Worm (Caenorhabditis elegans) whole organism, young adult: ENCODE data around the gene Y49F6B.13.
A peak's percentile ranks its signal among the peaks of the same experiment; 100 is the strongest.

Source experiments
- B0261.1 ChIP-seq: sonication (generic microtip); optimal IDR thresholded peaks from 2 replicates; lab custom pipeline; 2016; ENCODE audit warnings: mild to moderate bottlenecking, missing genetic modification characterization, moderate library complexity, missing compliant biosample characterization
- F39B2.1 ChIP-seq: fragments of 200-800 bp; sonication (Bioruptor generic); IDR thresholded peaks from 2 replicates; pipeline ENCODE4 v1.3.6; 2022; ENCODE audit warnings: missing genetic modification reagents, missing genetic modification characterization, missing compliant biosample characterization
- F49E8.2 ChIP-seq: sonication (generic microtip); optimal IDR thresholded peaks from 3 replicates; lab custom pipeline; 2017; ENCODE audit warnings: missing genetic modification characterization, mild to moderate bottlenecking, missing compliant biosample characterization, antibody characterized with exemption, moderate library complexity; ENCODE audit not compliant: insufficient read depth
- F55B11.4 ChIP-seq: sonication (generic microtip); optimal IDR thresholded peaks from 2 replicates; lab custom pipeline; 2016; ENCODE audit warnings: missing compliant biosample characterization, missing genetic modification characterization, borderline replicate concordance; ENCODE audit not compliant: insufficient read depth
- F57C9.4 ChIP-seq: sonication (generic microtip); optimal IDR thresholded peaks from 2 replicates; lab custom pipeline; 2017; ENCODE audit warnings: mild to moderate bottlenecking, missing genetic modification characterization, missing compliant biosample characterization
- K11D2.4 ChIP-seq: fragments of 200-800 bp; sonication (Bioruptor generic); IDR thresholded peaks from 2 replicates; pipeline ENCODE4 v1.3.6; 2022; ENCODE audit warnings: missing genetic modification reagents, missing genetic modification characterization, missing compliant biosample characterization
- T07F8.4 ChIP-seq: sonication (generic microtip); optimal IDR thresholded peaks from 2 replicates; lab custom pipeline; 2016; ENCODE audit warnings: mild to moderate bottlenecking, missing genetic modification characterization, moderate library complexity, missing compliant biosample characterization
- T26A5.8 ChIP-seq: sonication (generic microtip); optimal IDR thresholded peaks from 2 replicates; lab custom pipeline; 2016; ENCODE audit warnings: missing genetic modification characterization, missing compliant biosample characterization
- Y79H2A.3 ChIP-seq: fragments of 200-800 bp; sonication (Bioruptor generic); conservative IDR thresholded peaks from 2 replicates; pipeline ENCODE4 v1.3.6; 2022; ENCODE audit warnings: missing genetic modification reagents, missing genetic modification characterization, missing compliant biosample characterization
- akir-1 ChIP-seq: fragments of 200-800 bp; sonication (Bioruptor generic); optimal IDR thresholded peaks from 2 replicates; lab custom pipeline; 2018; ENCODE audit warnings: mild to moderate bottlenecking, missing genetic modification characterization, moderate library complexity, missing compliant biosample characterization
- ama-1 ChIP-seq, 3 experiments: fragments of 150-350 bp in 1 of 3; sonication (generic microtip) in 2 of 3; optimal IDR thresholded peaks; 2 replicates each; lab custom pipeline; 2014 to 2018; ENCODE audit warnings: missing biosample characterization in 2 of 3, missing genetic modification characterization in 2 of 3, missing genetic modification reagents in 2 of 3
- aptf-3 ChIP-seq: fragments of 200-800 bp; sonication (Bioruptor generic); IDR thresholded peaks from 2 replicates; pipeline ENCODE4 v1.3.6; 2022; ENCODE audit warnings: missing genetic modification characterization, missing compliant biosample characterization
- atf-7 ChIP-seq: sonication (generic microtip); optimal IDR thresholded peaks from 2 replicates; lab custom pipeline; 2017; ENCODE audit warnings: mild to moderate bottlenecking, missing genetic modification characterization, missing compliant biosample characterization
- ccch-3 ChIP-seq: fragments of 200-800 bp; sonication (Bioruptor generic); optimal IDR thresholded peaks from 2 replicates; lab custom pipeline; 2018; ENCODE audit warnings: mild to moderate bottlenecking, missing genetic modification characterization, missing compliant biosample characterization
- ceh-79 ChIP-seq: sonication (generic microtip); optimal IDR thresholded peaks from 2 replicates; lab custom pipeline; 2017; ENCODE audit warnings: mild to moderate bottlenecking, missing genetic modification characterization, missing compliant biosample characterization
- chd-7 ChIP-seq: sonication (generic microtip); optimal IDR thresholded peaks from 2 replicates; lab custom pipeline; 2016; ENCODE audit warnings: mild to moderate bottlenecking, missing genetic modification characterization, moderate library complexity, missing compliant biosample characterization
- die-1 ChIP-seq: sonication (generic microtip); optimal IDR thresholded peaks from 2 replicates; lab custom pipeline; 2016; ENCODE audit warnings: missing genotype, mild to moderate bottlenecking, missing genetic modification characterization, missing compliant biosample characterization
- dox-1 ChIP-seq: fragments of 200-800 bp; sonication (Bioruptor generic); IDR thresholded peaks from 2 replicates; pipeline ENCODE4 v1.3.6; 2022; ENCODE audit warnings: missing genetic modification reagents, missing genetic modification characterization, missing compliant biosample characterization
- dpl-1 ChIP-seq: fragments of 150-350 bp; optimal IDR thresholded peaks from 2 replicates; lab custom pipeline; 2014; ENCODE audit warnings: missing biosample characterization, missing genetic modification reagents, missing genetic modification characterization
- efl-1 ChIP-seq: fragments of 150-350 bp; optimal IDR thresholded peaks from 2 replicates; lab custom pipeline; 2014; ENCODE audit warnings: missing biosample characterization, missing genetic modification reagents, missing genetic modification characterization
- egl-44 ChIP-seq: fragments of 200-800 bp; sonication (Bioruptor generic); IDR thresholded peaks from 2 replicates; pipeline ENCODE4 v1.3.6; 2022; ENCODE audit warnings: missing genetic modification reagents, missing genetic modification characterization, missing compliant biosample characterization
- egrh-3 ChIP-seq: fragments of 200-800 bp; sonication (Bioruptor generic); IDR thresholded peaks from 2 replicates; pipeline ENCODE4 v1.3.6; 2022; ENCODE audit warnings: missing genetic modification reagents, missing genetic modification characterization, missing compliant biosample characterization
- ets-4 ChIP-seq: fragments of 200-800 bp; sonication (Bioruptor generic); optimal IDR thresholded peaks from 2 replicates; lab custom pipeline; 2018; ENCODE audit warnings: mild to moderate bottlenecking, missing genetic modification characterization, missing compliant biosample characterization
- him-1 ChIP-seq: sonication (generic microtip); optimal IDR thresholded peaks from 2 replicates; lab custom pipeline; 2016; ENCODE audit warnings: missing genotype, missing genetic modification reagents, missing genetic modification characterization, missing compliant biosample characterization
- hmg-20 ChIP-seq: fragments of 200-800 bp; sonication (Bioruptor generic); IDR thresholded peaks from 2 replicates; pipeline ENCODE4 v1.3.6; 2022; ENCODE audit warnings: missing genetic modification reagents, missing genetic modification characterization, missing compliant biosample characterization
- let-607 ChIP-seq, 2 experiments: fragments of 200-800 bp in 1 of 2; sonication (Bioruptor generic) in 1 of 2; sonication (generic microtip) in 1 of 2; optimal IDR thresholded peaks; 2 replicates each; lab custom pipeline; 2016 to 2018; ENCODE audit warnings: mild to moderate bottlenecking in 2 of 2, missing compliant biosample characterization in 2 of 2, missing genetic modification characterization in 2 of 2, moderate library complexity in 2 of 2, missing genotype in 1 of 2
- madf-3 ChIP-seq: fragments of 200-800 bp; sonication (Bioruptor generic); IDR thresholded peaks from 2 replicates; pipeline ENCODE4 v1.3.6; 2022; ENCODE audit warnings: missing genetic modification reagents, missing genetic modification characterization, missing compliant biosample characterization
- nhr-80 ChIP-seq: sonication (generic microtip); optimal IDR thresholded peaks from 2 replicates; lab custom pipeline; 2016; ENCODE audit warnings: missing genetic modification characterization, missing compliant biosample characterization
- rcor-1 ChIP-seq: fragments of 200-800 bp; sonication (Bioruptor generic); IDR thresholded peaks from 2 replicates; pipeline ENCODE4 v1.3.6; 2022; ENCODE audit warnings: missing genetic modification reagents, missing genetic modification characterization, missing compliant biosample characterization
- rpc-1 ChIP-seq, 2 experiments: fragments of 150-350 bp in 1 of 2; sonication (generic microtip) in 1 of 2; optimal IDR thresholded peaks; 2 replicates each; lab custom pipeline; 2014 to 2018; ENCODE audit warnings: missing biosample characterization in 1 of 2, missing genetic modification characterization in 1 of 2, missing genetic modification reagents in 1 of 2, missing genotype in 1 of 2
- sdz-38 ChIP-seq: sonication (generic microtip); optimal IDR thresholded peaks from 2 replicates; lab custom pipeline; 2016; ENCODE audit warnings: missing genotype, missing genetic modification characterization, missing compliant biosample characterization
- snpc-1.3 ChIP-seq: sonication (generic microtip); optimal IDR thresholded peaks from 2 replicates; lab custom pipeline; 2017; ENCODE audit warnings: missing genetic modification characterization, mild to moderate bottlenecking, missing compliant biosample characterization, antibody characterized with exemption, moderate library complexity, missing genotype, missing genetic modification reagents; ENCODE audit not compliant: insufficient read depth
- snpc-4 ChIP-seq, 5 experiments: fragments of 150-350 bp in 1 of 5; sonication (generic microtip) in 4 of 5; optimal IDR thresholded peaks; 2 replicates each; lab custom pipeline; 2014 to 2018; ENCODE audit warnings: missing genetic modification characterization in 5 of 5, missing biosample characterization in 3 of 5, antibody characterized with exemption in 2 of 5, mild to moderate bottlenecking in 2 of 5, missing compliant biosample characterization in 2 of 5, missing genotype in 2 of 5, moderate library complexity in 2 of 5, missing genetic modification reagents in 1 of 5
- tbp1 ChIP-seq: fragments of 200-800 bp; sonication (Bioruptor generic); optimal IDR thresholded peaks from 2 replicates; lab custom pipeline; 2018; ENCODE audit warnings: mild to moderate bottlenecking, missing genetic modification characterization, missing compliant biosample characterization
- unc-62 ChIP-seq: fragments of 150-350 bp; optimal IDR thresholded peaks from 2 replicates; lab custom pipeline; 2014; ENCODE audit warnings: missing biosample characterization, missing genetic modification reagents, missing genetic modification characterization
- xnd-1 ChIP-seq: sonication (generic microtip); optimal IDR thresholded peaks from 2 replicates; lab custom pipeline; 2016; ENCODE audit warnings: missing genotype, missing genetic modification reagents, missing genetic modification characterization, missing compliant biosample characterization
- zfh-2 ChIP-seq: fragments of 200-800 bp; sonication (Bioruptor generic); conservative IDR thresholded peaks from 2 replicates; pipeline ENCODE4 v1.3.6; 2022; ENCODE audit warnings: missing genetic modification reagents, missing genetic modification characterization, missing compliant biosample characterization
- ztf-6 ChIP-seq: fragments of 200-800 bp; sonication (Bioruptor generic); IDR thresholded peaks from 2 replicates; pipeline ENCODE4 v1.3.6; 2022; ENCODE audit warnings: missing genetic modification reagents, missing genetic modification characterization, missing compliant biosample characterization

Y49F6B.13 gene

ce11 chrII:3437393-3437792 lies 34.1 kb downstream of the Y49F6B.13 start:
- 0 out of 2 replicates have a peak, but pooled peaks have one; percentile 46 for TF ChIP-seq aptf-3 (GFP tag; lab: Robert Waterston, UW)
- peak; percentile 43; the same call in 1 of the 2 replicates for TF ChIP-seq egrh-3 (GFP tag; lab: Robert Waterston, UW)
- TF ChIP-seq zfh-2 (GFP tag; lab: Robert Waterston, UW): peak; percentile 58
- no peak for TF ChIP-seq madf-3

- TF ChIP-seq xnd-1 (tag; lab: Kevin White, UChicago) (no peak), chd-7 (no peak), T26A5.8 (no peak), nhr-80 (tag; lab: Kevin White, UChicago) (no peak), efl-1 (GFP tag; lab: Kevin White, UChicago) (no peak), unc-62 (GFP tag; lab: Kevin White, UChicago) (no peak), K11D2.4 (GFP tag; lab: Robert Waterston, UW) (no peak), dpl-1 (GFP tag; lab: Kevin White, UChicago) (no peak), tbp1 (GFP tag; lab: Kevin White, UChicago) (no peak), atf-7 (tag; lab: Kevin White, UChicago) (no peak), T07F8.4 (no peak), hmg-20 (no peak), F39B2.1 (GFP tag; lab: Robert Waterston, UW) (no peak), ztf-6 (GFP tag; lab: Robert Waterston, UW) (no peak), F55B11.4 (tag; lab: Kevin White, UChicago) (no peak), F49E8.2 (tag; lab: Kevin White, UChicago) (no peak), ama-1 (optimal IDR thresholded peaks at IDR 0.05; lab: Kevin White, UChicago) (no peak), ama-1 (GFP tag; optimal IDR thresholded peaks at IDR 0.05; lab: Kevin White, UChicago) (no peak), him-1 (tag; lab: Kevin White, UChicago) (no peak), egl-44 (no peak), F57C9.4 (tag; lab: Kevin White, UChicago) (no peak)
Observed at ce11 chrII:3436412-3436811, 35.1 kb downstream of the Y49F6B.13 start, which contains the start of gene skpo-2. Gene skpo-2 (minus strand): TSS chrII:3436512.

DNA sequence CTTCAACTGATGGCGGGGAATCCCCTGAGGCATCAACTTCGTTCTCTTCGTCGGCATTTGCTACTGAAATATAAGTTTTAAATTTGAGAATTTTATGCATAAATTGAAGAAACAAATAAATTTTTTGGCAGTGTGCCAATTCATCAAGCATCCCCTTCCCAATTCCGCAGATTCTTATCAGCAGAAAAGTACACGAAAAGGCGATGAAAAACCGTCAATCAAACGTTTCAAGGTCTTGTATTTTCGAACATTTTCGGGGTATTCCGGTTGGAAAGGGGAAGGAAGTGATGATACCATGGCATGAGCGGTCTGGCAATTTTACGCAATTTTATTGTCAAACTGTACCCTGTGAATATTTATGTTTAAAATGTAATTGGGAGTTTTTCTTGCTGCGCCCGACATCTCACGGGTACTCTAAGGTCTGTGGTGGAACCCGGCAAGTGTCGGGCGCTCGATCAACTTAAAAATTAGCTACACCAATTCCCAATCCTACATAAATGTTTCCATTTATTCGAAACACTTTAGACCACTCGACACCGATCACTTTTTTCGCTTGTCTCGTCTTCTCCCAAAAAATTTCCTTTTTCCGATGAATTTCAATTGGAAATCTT lies 36.5 kb downstream of the Y49F6B.13 start:
- TF ChIP-seq ccch-3 (GFP tag; lab: Kevin White, UChicago) (no peak), snpc-1.3 (no peak), ets-4 (GFP tag; lab: Kevin White, UChicago) (peak; percentile 17), snpc-4 (GFP tag; optimal IDR thresholded peaks at IDR 0.05; lab: Kevin White, UChicago) (no peak), snpc-4 (tag; optimal IDR thresholded peaks at IDR 0.05; lab: Kevin White, UChicago) (peak; percentile 3 to 75 (median 58)), dox-1 (GFP tag; lab: Robert Waterston, UW) (0 out of 2 replicates have a peak, but pooled peaks have one; percentile 16), nhr-80 (tag; lab: Kevin White, UChicago) (peak; percentile 30), die-1 (tag; lab: Kevin White, UChicago) (no peak)

DNA sequence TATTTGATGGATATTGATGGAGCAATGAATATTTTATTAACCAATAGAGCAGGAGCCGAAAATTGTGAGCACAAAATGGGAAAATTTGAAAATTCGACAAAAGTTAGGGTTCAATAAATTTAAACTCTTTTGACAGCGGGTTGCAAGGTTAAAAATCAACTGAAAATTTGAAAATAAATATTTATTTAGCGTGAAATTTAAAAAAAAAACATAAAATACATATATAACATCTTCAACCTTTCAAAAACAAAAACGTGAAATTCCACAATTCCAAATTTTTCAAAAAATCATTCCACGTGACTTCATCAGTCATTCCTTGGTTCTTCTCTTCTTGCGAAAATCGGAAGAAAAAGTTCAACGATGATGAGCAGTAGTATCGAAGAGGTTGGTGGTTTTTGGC lies 42.1 kb downstream of the Y49F6B.13 start, which contains the start of gene C16C8.18:
TSS of gene C16C8.18 (plus strand) at position 301 of the 400 bp plus-strand sequence.
- TF ChIP-seq B0261.1 (tag; lab: Kevin White, UChicago) (no peak), rcor-1 (no peak), Y79H2A.3 (GFP tag; lab: Robert Waterston, UW) (no peak), akir-1 (GFP tag; lab: Kevin White, UChicago) (no peak), rpc-1 (optimal IDR thresholded peaks at IDR 0.05; lab: Kevin White, UChicago) (no peak), rpc-1 (tag; optimal IDR thresholded peaks at IDR 0.05; lab: Kevin White, UChicago) (no peak), sdz-38 (tag; lab: Kevin White, UChicago) (no peak), ceh-79 (tag; lab: Kevin White, UChicago) (no peak), let-607 (tag; optimal IDR thresholded peaks at IDR 0.05; lab: Kevin White, UChicago) (no peak)
- TF ChIP-seq, all 124 proteins: peak for 0
